Worm (Caenorhabditis elegans): ENCODE measurements around the gene T04C12.1.

ce11 chrV:11043767-11044166 is 15.3 kb downstream of the T04C12.1 start, which contains the start of gene C45B11.6:
- TF ChIP-seq ceh-9 (tag; optimal IDR thresholded peaks at IDR 0.05), result no peak
- TF ChIP-seq lin-39 (tag; optimal IDR thresholded peaks at IDR 0.05), result no peak
- TF ChIP-seq skn-1 (tag; optimal IDR thresholded peaks at IDR 0.05), result no peak
